Fruit fly (Drosophila melanogaster) whole organism, pupa: ENCODE data around the gene CG9624.

Experiments used
- CG12605 ChIP-seq: fragments of 200-800 bp; sonication (Bioruptor generic); IDR thresholded peaks from 2 replicates; pipeline ENCODE4 v1.3.6; 2022; ENCODE audit warnings: missing biosample characterization, missing genetic modification characterization
- CG13204 ChIP-seq: fragments of 200-800 bp; sonication (Bioruptor generic); optimal IDR thresholded peaks from 2 replicates; lab custom pipeline; 2018; ENCODE audit warnings: missing biosample characterization, mild to moderate bottlenecking, missing genetic modification characterization, moderate library complexity
- CG14655 ChIP-seq: fragments of 200-800 bp; sonication (Bioruptor generic); optimal IDR thresholded peaks from 3 replicates; lab custom pipeline; 2017; ENCODE audit warnings: mild to moderate bottlenecking, missing biosample characterization, missing genetic modification reagents, missing genetic modification characterization
- CG15710 ChIP-seq: fragments of 200-800 bp; sonication (Bioruptor generic); optimal IDR thresholded peaks from 2 replicates; lab custom pipeline; 2018; ENCODE audit warnings: missing biosample characterization, mild to moderate bottlenecking, missing genetic modification characterization, moderate library complexity
- CG17806 ChIP-seq: fragments of 200-800 bp; sonication (Bioruptor generic); optimal IDR thresholded peaks from 2 replicates; lab custom pipeline; 2018; ENCODE audit warnings: missing biosample characterization, mild to moderate bottlenecking, missing genetic modification characterization, moderate library complexity
- CG32121 ChIP-seq: fragments of 200-800 bp; sonication (Bioruptor generic); IDR thresholded peaks from 2 replicates; pipeline ENCODE4 v1.3.6; 2022; ENCODE audit warnings: missing biosample characterization, missing genetic modification characterization
- CG34367 ChIP-seq: fragments of 200-800 bp; sonication (Bioruptor generic); optimal IDR thresholded peaks from 2 replicates; lab custom pipeline; 2018; ENCODE audit warnings: missing biosample characterization, mild to moderate bottlenecking, missing genetic modification characterization
- CG4496 ChIP-seq: fragments of 200-800 bp; sonication (Bioruptor generic); IDR thresholded peaks from 3 replicates; pipeline ENCODE4 v1.3.6; 2022; ENCODE audit warnings: missing biosample characterization, missing genetic modification characterization
- CG8159 ChIP-seq: fragments of 200-800 bp; sonication (Bioruptor generic); optimal IDR thresholded peaks from 3 replicates; lab custom pipeline; 2018; ENCODE audit warnings: missing biosample characterization, mild to moderate bottlenecking, missing genetic modification characterization, moderate library complexity
- CG8301 ChIP-seq: fragments of 200-800 bp; sonication (Bioruptor generic); optimal IDR thresholded peaks from 2 replicates; lab custom pipeline; 2018; ENCODE audit warnings: missing biosample characterization, mild to moderate bottlenecking, missing genetic modification characterization
- CG9948 ChIP-seq: fragments of 200-800 bp; sonication (Bioruptor generic); optimal IDR thresholded peaks from 2 replicates; lab custom pipeline; 2018; ENCODE audit warnings: missing biosample characterization, mild to moderate bottlenecking, missing genetic modification characterization, moderate library complexity
- D1 ChIP-seq: fragments of 200-800 bp; sonication (Bioruptor generic); optimal IDR thresholded peaks from 2 replicates; lab custom pipeline; 2018; ENCODE audit warnings: missing biosample characterization, mild to moderate bottlenecking, missing genetic modification characterization, moderate library complexity
- EcR ChIP-seq: fragments of 200-800 bp; sonication (Bioruptor generic); optimal IDR thresholded peaks from 3 replicates; lab custom pipeline; 2019; ENCODE audit warnings: missing biosample characterization, missing genetic modification characterization, mild to moderate bottlenecking, moderate library complexity, missing genetic modification reagents
- Ets98B ChIP-seq: fragments of 200-800 bp; sonication (Bioruptor generic); IDR thresholded peaks from 2 replicates; pipeline ENCODE4 v1.3.6; 2022; ENCODE audit warnings: missing biosample characterization, missing genetic modification characterization
- Pif1A ChIP-seq: fragments of 200-800 bp; sonication (Bioruptor generic); optimal IDR thresholded peaks from 3 replicates; lab custom pipeline; 2016; ENCODE audit warnings: missing biosample characterization, missing genetic modification characterization
- Pif1B ChIP-seq: fragments of 200-800 bp; sonication (Bioruptor generic); optimal IDR thresholded peaks from 3 replicates; lab custom pipeline; 2016; ENCODE audit warnings: missing biosample characterization, missing genetic modification characterization
- Snoo ChIP-seq: fragments of 200-800 bp; sonication (Bioruptor generic); optimal IDR thresholded peaks from 3 replicates; lab custom pipeline; 2017; ENCODE audit warnings: missing biosample characterization, mild to moderate bottlenecking, missing genetic modification characterization, inconsistent platforms
- fd96Ca ChIP-seq: fragments of 200-800 bp; sonication (Bioruptor generic); IDR thresholded peaks from 3 replicates; pipeline ENCODE4 v1.3.6; 2022; ENCODE audit warnings: missing biosample characterization, missing genetic modification characterization
- gl ChIP-seq: fragments of 200-800 bp; sonication (Bioruptor generic); optimal IDR thresholded peaks from 2 replicates; lab custom pipeline; 2018; ENCODE audit warnings: missing biosample characterization, mild to moderate bottlenecking, missing genetic modification characterization
- rn ChIP-seq: fragments of 200-800 bp; sonication (Bioruptor generic); IDR thresholded peaks from 2 replicates; pipeline ENCODE4 v1.3.6; 2022; ENCODE audit warnings: missing biosample characterization, missing genetic modification characterization

Gene CG9624

DNA sequence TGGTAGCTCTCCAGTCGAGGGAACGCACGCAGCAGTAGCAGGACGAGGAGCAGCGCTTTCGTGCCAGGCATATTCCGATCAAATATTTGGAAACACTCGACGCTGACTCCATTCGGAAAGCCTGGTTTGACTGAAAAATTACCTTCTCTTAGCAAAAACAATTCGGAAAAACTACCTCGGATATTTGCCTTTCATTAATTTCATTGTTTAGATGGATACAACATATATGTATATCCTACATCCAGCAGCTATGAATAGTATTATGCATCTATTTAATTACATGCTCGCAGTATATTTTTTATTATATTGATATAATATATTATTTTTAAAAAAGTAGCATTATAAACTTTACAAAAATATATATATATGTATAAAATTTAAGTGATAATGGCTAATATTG, 32.2 kb upstream of the CG9624 start, which contains the start of gene CG14840:
TSS of gene CG14840 (minus strand) at position 101 of the 400 bp plus-strand sequence.
- TF ChIP-seq fd96Ca (GFP tag; lab: Robert Waterston, UW) (no peak), D1 (tag; lab: Kevin White, UChicago) (no peak), CG8159 (tag; lab: Kevin White, UChicago) (no peak), rn (GFP tag; lab: Robert Waterston, UW) (no peak), Pif1A (GFP tag; lab: Kevin White, UChicago) (no peak), EcR (GFP tag; lab: Kevin White, UChicago) (no peak)

DNA sequence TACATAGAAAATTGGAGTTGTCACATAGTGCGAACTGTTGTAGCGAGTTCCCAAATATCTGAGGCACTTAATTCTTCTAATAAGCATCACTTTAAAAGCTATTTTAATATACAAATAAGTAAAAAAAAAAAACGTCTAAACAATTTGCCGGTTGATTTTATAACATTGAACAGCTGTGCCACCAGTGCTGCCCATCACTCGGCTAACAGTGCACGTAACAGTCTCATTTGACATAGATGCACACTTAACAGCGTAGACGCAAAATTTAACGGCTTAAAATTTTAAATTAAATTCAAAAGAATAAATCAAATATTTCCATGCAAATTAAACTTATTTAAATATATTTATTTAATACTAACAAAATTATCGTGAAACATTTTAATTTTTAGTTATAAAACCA, 30.9 kb upstream of the CG9624 start, which contains the start of gene MetRS-m:
TSS of gene MetRS-m (minus strand) at position 171 of the 400 bp plus-strand sequence.
- TF ChIP-seq CG32121 (GFP tag; lab: Robert Waterston, UW) (no peak), CG17806 (tag; lab: Kevin White, UChicago) (no peak), CG8301 (no peak)

DNA sequence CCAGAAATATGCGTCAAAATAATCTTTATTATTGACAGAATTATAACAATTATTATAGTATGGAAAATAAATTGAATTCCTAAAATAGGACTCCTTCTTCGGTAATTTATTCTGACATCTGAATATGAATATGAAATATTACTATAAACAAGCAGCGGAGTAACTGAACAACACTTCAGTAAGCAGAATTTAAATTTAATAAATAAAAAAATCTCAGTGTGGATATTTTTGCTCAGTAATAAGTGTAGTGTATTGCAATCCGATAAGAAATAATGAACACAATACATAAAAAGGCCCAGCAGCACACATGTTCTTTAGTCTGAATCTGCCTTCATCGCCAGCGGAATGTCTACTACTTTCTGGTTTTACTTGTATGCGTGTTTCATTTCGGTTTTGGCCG, 26.9 kb upstream of the CG9624 start, which contains the start of gene CG43179:
TSS of gene CG43179 (plus strand) at position 301 of the 400 bp plus-strand sequence.
- TF ChIP-seq Snoo, result no peak
- no peak for TF ChIP-seq CG12605 (GFP tag; lab: Robert Waterston, UW)
- no peak for TF ChIP-seq CG8301
- TF ChIP-seq Ets98B (GFP tag; lab: Robert Waterston, UW), result no peak
- TF ChIP-seq CG13204 (GFP tag; lab: Kevin White, UChicago), result no peak
- no peak for TF ChIP-seq CG9948 (tag; lab: Kevin White, UChicago)
- no peak for TF ChIP-seq CG14655
- no peak for TF ChIP-seq CG4496 (GFP tag; lab: Robert Waterston, UW)
- no peak for TF ChIP-seq fd96Ca (GFP tag; lab: Robert Waterston, UW)
- no peak for TF ChIP-seq Pif1B (GFP tag; lab: Kevin White, UChicago)
- TF ChIP-seq rn (GFP tag; lab: Robert Waterston, UW), result no peak
- no peak for TF ChIP-seq Pif1A (GFP tag; lab: Kevin White, UChicago)
- no peak for TF ChIP-seq CG8159 (tag; lab: Kevin White, UChicago)

DNA sequence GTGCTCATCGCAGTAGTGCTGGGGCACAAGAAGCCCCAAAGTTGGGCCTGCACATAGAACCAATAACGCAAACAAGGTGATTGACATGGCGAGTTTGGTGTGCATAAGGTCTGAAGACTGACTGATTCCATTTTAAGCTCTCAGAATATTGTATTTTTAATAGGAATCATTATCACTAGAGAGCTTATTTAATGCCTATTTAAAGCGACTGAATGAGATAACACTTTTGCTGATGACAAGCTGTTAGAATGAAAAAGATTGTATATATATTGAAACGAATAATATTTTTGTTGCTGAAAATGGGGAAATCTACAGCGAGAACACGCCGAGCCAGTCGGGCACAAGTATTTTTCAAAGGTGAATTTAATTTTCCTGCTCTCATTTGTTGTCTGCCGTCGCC, 16.4 kb upstream of the CG9624 start, which contains the start of gene CG9616:
TSS of gene CG9616 (minus strand) at position 101 of the 400 bp plus-strand sequence.
- TF ChIP-seq CG32121 (GFP tag; lab: Robert Waterston, UW), result no peak
- no peak for TF ChIP-seq Pif1A (GFP tag; lab: Kevin White, UChicago)
- no peak for TF ChIP-seq CG8301
- no peak for TF ChIP-seq CG13204 (GFP tag; lab: Kevin White, UChicago)
- TF ChIP-seq CG12605 (GFP tag; lab: Robert Waterston, UW), result no peak
- TF ChIP-seq CG8159 (tag; lab: Kevin White, UChicago), result no peak
- TF ChIP-seq Pif1B (GFP tag; lab: Kevin White, UChicago), result no peak
- no peak for TF ChIP-seq EcR (GFP tag; lab: Kevin White, UChicago)
- TF ChIP-seq fd96Ca (GFP tag; lab: Robert Waterston, UW), result no peak
- no peak for TF ChIP-seq Snoo
- TF ChIP-seq CG14655, result no peak
- TF ChIP-seq CG4496 (GFP tag; lab: Robert Waterston, UW), result no peak
- TF ChIP-seq CG15710, result no peak
- no peak for TF ChIP-seq Ets98B (GFP tag; lab: Robert Waterston, UW)
- TF ChIP-seq CG17806 (tag; lab: Kevin White, UChicago), result no peak
- no peak for TF ChIP-seq CG34367 (tag; lab: Kevin White, UChicago)

DNA sequence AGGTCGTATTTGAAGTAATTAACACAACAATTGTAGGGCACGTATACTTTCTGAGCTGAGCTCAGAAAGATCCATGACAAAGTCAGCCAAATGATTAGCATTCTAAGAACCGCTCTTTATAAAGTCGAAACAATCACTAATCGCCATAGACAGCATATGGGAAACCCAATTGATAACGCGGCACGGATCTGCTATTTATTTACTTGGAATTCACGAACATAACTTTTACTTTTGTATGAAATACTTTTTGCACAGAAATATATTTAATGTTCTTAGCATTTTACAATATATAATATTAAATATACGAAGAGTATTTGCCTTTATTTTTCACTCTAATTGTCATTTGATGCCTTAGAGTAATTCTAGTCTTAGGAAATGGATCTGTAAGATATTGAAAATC, 15.6 kb upstream of the CG9624 start, which contains the start of gene CG43291:
TSS of gene CG43291 (minus strand) at position 101 of the 400 bp plus-strand sequence.
- no peak for TF ChIP-seq rn (GFP tag; lab: Robert Waterston, UW)
- TF ChIP-seq Snoo, result no peak
- no peak for TF ChIP-seq CG8159 (tag; lab: Kevin White, UChicago)
- no peak for TF ChIP-seq CG32121 (GFP tag; lab: Robert Waterston, UW)
- no peak for TF ChIP-seq fd96Ca (GFP tag; lab: Robert Waterston, UW)
- TF ChIP-seq CG15710, result no peak
- no peak for TF ChIP-seq gl (tag; lab: Kevin White, UChicago)

DNA sequence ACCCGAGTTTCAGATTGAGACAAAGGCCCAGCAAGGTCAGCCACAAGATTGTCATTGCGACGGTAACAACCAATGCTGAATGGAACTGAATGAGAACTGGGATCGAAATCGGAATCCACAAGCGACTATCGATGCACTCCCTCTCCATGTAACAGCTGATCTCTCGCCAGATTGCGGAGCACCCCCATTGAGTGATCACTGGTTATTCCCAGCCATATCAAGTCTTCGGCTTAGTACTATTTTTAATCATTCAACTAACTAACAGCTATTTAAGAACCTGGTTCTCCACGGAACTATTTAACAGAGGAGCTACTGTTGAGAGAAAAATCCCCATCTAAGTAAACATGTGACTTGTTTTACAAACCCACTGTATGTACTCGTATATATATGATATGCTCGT, 2.3 kb downstream of the CG9624 start, which contains the start of gene CG9631:
TSS of gene CG9631 (minus strand) at position 101 of the 400 bp plus-strand sequence.
- TF ChIP-seq CG17806 (tag; lab: Kevin White, UChicago) (no peak), CG4496 (GFP tag; lab: Robert Waterston, UW) (no peak), D1 (tag; lab: Kevin White, UChicago) (no peak)

DNA sequence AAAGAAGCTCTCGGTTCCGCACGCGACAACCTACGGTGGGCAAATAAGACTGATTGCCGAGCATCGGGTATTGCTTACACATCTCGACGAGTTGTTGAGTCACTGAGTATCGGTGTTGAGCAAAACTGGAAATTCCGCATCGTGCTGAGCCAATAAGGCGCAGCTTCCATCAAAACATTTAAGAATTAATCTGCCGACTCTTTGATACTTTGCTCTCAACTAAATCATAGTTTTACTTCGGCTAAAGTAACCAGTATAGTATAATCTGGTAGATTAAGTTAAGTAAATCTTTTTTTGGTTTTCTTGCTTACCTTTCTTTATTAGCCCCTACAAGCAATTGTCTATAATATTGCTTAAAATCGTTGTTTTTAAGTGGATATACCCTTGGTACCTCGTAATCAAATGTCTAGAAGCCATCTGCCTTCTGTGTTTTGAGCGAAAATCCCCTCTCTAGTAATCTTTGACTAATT, 4.8 kb downstream of the CG9624 start, which contains the start of gene Sp212:
TSS of gene Sp212 (minus strand) at position 51 of the 470 bp plus-strand sequence.
- TF ChIP-seq CG8301 (peak; percentile 45), CG8159 (tag; lab: Kevin White, UChicago) (peak; percentile 40), fd96Ca (GFP tag; lab: Robert Waterston, UW) (no peak), CG14655 (peak; percentile 52), CG4496 (GFP tag; lab: Robert Waterston, UW) (no peak)
